Worm (Caenorhabditis elegans) whole organism, L4 larva: ENCODE data around the gene haao-1.

ENCODE experiments used
- Y75B8A.6 ChIP-seq: fragments of 200-800 bp; sonication (Bioruptor generic); IDR thresholded peaks from 2 replicates; pipeline ENCODE4 v1.3.6; 2022; ENCODE audit warnings: missing genetic modification reagents, missing genetic modification characterization, missing compliant biosample characterization
- aha-1 ChIP-seq: fragments of 150-350 bp; peaks from one replicate; lab custom pipeline; 2014; ENCODE audit warnings: missing biosample characterization, missing genetic modification characterization
- ama-1 ChIP-seq: fragments of 150-350 bp; optimal IDR thresholded peaks from 2 replicates; lab custom pipeline; 2014; ENCODE audit warnings: inconsistent platforms, mixed read lengths
- dmd-8 ChIP-seq: fragments of 200-800 bp; sonication (Bioruptor generic); IDR thresholded peaks from 2 replicates; pipeline ENCODE4 v1.3.6; 2022; ENCODE audit warnings: missing genetic modification characterization, missing compliant biosample characterization
- dpl-1 ChIP-seq: fragments of 150-350 bp; optimal IDR thresholded peaks from 2 replicates; lab custom pipeline; 2014; ENCODE audit warnings: missing biosample characterization, missing genetic modification reagents, missing genetic modification characterization
- lin-15B ChIP-seq: fragments of 150-350 bp; sonication (generic microtip); optimal IDR thresholded peaks from 3 replicates; lab custom pipeline; 2014; ENCODE audit warnings: missing biosample characterization, missing genetic modification characterization
- lin-38 ChIP-seq: fragments of 200-800 bp; sonication (Bioruptor generic); IDR thresholded peaks from 2 replicates; pipeline ENCODE4 v1.3.6; 2022; ENCODE audit warnings: missing genetic modification reagents, missing genetic modification characterization, missing compliant biosample characterization
- snpc-4 ChIP-seq: fragments of 150-350 bp; optimal IDR thresholded peaks from 2 replicates; lab custom pipeline; 2014; ENCODE audit warnings: missing biosample characterization, missing genetic modification characterization
- unc-39 ChIP-seq: sonication (generic microtip); optimal IDR thresholded peaks from 2 replicates; lab custom pipeline; 2017; ENCODE audit warnings: missing biosample characterization, missing genetic modification characterization

DNA sequence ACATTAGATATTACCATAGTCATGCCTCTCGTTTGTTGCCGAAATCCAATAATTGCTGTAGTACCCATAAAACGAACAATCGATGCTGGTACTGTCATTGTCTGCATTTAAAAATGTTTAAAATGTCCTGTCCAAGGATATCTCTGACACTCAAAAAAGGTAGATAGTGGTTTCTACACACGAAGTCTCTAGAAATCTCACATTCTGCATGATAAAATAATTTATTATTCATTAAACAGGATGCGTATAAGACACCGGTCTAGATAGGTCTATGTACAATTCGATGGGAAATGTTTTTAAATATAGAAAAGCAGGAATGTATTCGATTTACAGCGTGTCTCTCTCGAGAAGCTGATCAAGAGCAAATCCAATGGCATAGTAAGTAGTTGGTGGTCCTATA, 34.9 kb downstream of the haao-1 start, which contains the start of gene C50F4.12:
- TF ChIP-seq snpc-4 (tag; lab: Kevin White, UChicago) (no peak), ama-1 (lab: Kevin White, UChicago) (no peak), lin-15B (tag; lab: Kevin White, UChicago) (no peak), lin-38 (GFP tag; lab: Robert Waterston, UW) (no peak), aha-1 (no peak), dmd-8 (GFP tag; lab: Robert Waterston, UW) (no peak), Y75B8A.6 (no peak), dpl-1 (GFP tag; lab: Kevin White, UChicago) (no peak), unc-39 (no peak)
